Worm (Caenorhabditis elegans) whole organism, L4 larva: ENCODE results near the gene F58B4.3.
A peak's percentile ranks its signal among the peaks of the same experiment; 100 is the strongest.

Experiments used
- F26F4.8 ChIP-seq: fragments of 200-800 bp; sonication (Bioruptor generic); conservative IDR thresholded peaks from 2 replicates; pipeline ENCODE4 v1.3.6; 2022; ENCODE audit warnings: missing genetic modification characterization, missing compliant biosample characterization
- F37D6.2 ChIP-seq: sonication (generic microtip); optimal IDR thresholded peaks from 2 replicates; lab custom pipeline; 2016; ENCODE audit warnings: mild to moderate bottlenecking, missing genetic modification characterization, missing compliant biosample characterization
- F44E2.7 ChIP-seq: fragments of 200-800 bp; sonication (Bioruptor generic); IDR thresholded peaks from 2 replicates; pipeline ENCODE4 v2.1.2; 2022; ENCODE audit warnings: missing genetic modification characterization, missing compliant biosample characterization
- R02D3.7 ChIP-seq: fragments of 150-350 bp; sonication (generic microtip); optimal IDR thresholded peaks from 3 replicates; lab custom pipeline; 2014; ENCODE audit warnings: missing biosample characterization, missing genetic modification characterization
- T20F7.1 ChIP-seq: fragments of 200-800 bp; sonication (Bioruptor generic); optimal IDR thresholded peaks from 2 replicates; lab custom pipeline; 2018; ENCODE audit warnings: mild to moderate bottlenecking, missing genetic modification characterization, missing compliant biosample characterization
- Y105C5A.15 ChIP-seq: fragments of 200-800 bp; sonication (Bioruptor generic); IDR thresholded peaks from 2 replicates; pipeline ENCODE4 v1.3.6; 2022; ENCODE audit warnings: missing genetic modification characterization, missing compliant biosample characterization
- aha-1 ChIP-seq: fragments of 150-350 bp; peaks from one replicate; lab custom pipeline; 2014; ENCODE audit warnings: missing biosample characterization, missing genetic modification characterization
- aly-2 ChIP-seq: sonication (generic microtip); optimal IDR thresholded peaks from 2 replicates; lab custom pipeline; 2018; ENCODE audit warnings: missing biosample characterization, missing genetic modification characterization
- attf-4 ChIP-seq: sonication (generic microtip); optimal IDR thresholded peaks from 3 replicates; lab custom pipeline; 2017; ENCODE audit warnings: missing biosample characterization, missing genetic modification characterization
- ceh-28 ChIP-seq: fragments of 150-350 bp; optimal IDR thresholded peaks from 2 replicates; lab custom pipeline; 2014; ENCODE audit warnings: missing biosample characterization, missing genetic modification reagents, missing genetic modification characterization
- ceh-32 ChIP-seq: sonication (generic microtip); optimal IDR thresholded peaks from 2 replicates; lab custom pipeline; 2016; ENCODE audit warnings: mild to moderate bottlenecking, missing genetic modification characterization, missing compliant biosample characterization; ENCODE audit not compliant: poor library complexity
- ceh-62 ChIP-seq: sonication (generic microtip); optimal IDR thresholded peaks from 2 replicates; lab custom pipeline; 2017; ENCODE audit warnings: missing biosample characterization, missing genetic modification characterization
- ceh-82 ChIP-seq: sonication (generic microtip); optimal IDR thresholded peaks from 2 replicates; lab custom pipeline; 2017; ENCODE audit warnings: missing biosample characterization, missing genetic modification characterization
- daf-19 ChIP-seq: fragments of 200-800 bp; sonication (Bioruptor generic); conservative IDR thresholded peaks from 2 replicates; pipeline ENCODE4 v1.3.6; 2022; ENCODE audit warnings: missing genetic modification characterization, missing compliant biosample characterization
- daf-8 ChIP-seq: fragments of 200-800 bp; sonication (Bioruptor generic); IDR thresholded peaks from 2 replicates; pipeline ENCODE4 v1.3.6; 2022; ENCODE audit warnings: missing genetic modification characterization, missing compliant biosample characterization
- dmd-9 ChIP-seq: fragments of 200-800 bp; sonication (Bioruptor generic); IDR thresholded peaks from 2 replicates; pipeline ENCODE4 v1.3.6; 2022; ENCODE audit warnings: missing genetic modification reagents, missing genetic modification characterization, missing compliant biosample characterization
- duxl-1 ChIP-seq: sonication (generic microtip); optimal IDR thresholded peaks from 2 replicates; lab custom pipeline; 2016; ENCODE audit warnings: mild to moderate bottlenecking, missing genetic modification characterization, moderate library complexity, missing compliant biosample characterization; ENCODE audit not compliant: poor library complexity
- egl-27 ChIP-seq: sonication (generic microtip); optimal IDR thresholded peaks from 3 replicates; lab custom pipeline; 2017; ENCODE audit warnings: missing biosample characterization, missing genetic modification reagents, missing genetic modification characterization
- fkh-10 ChIP-seq: fragments of 150-350 bp; optimal IDR thresholded peaks from 2 replicates; lab custom pipeline; 2014; ENCODE audit warnings: missing biosample characterization, missing genetic modification reagents, missing genetic modification characterization
- fos-1 ChIP-seq: fragments of 150-350 bp; optimal IDR thresholded peaks from 2 replicates; lab custom pipeline; 2014; ENCODE audit warnings: missing biosample characterization, missing genetic modification characterization
- hif-1 ChIP-seq, 2 experiments: sonication (generic microtip); optimal IDR thresholded peaks; 2 replicates each; lab custom pipeline; 2016 to 2017; ENCODE audit warnings: missing compliant biosample characterization in 2 of 2, missing genetic modification characterization in 2 of 2, missing genetic modification reagents in 2 of 2, missing genotype in 2 of 2, mild to moderate bottlenecking in 1 of 2
- hlh-30 ChIP-seq: sonication (generic microtip); optimal IDR thresholded peaks from 2 replicates; lab custom pipeline; 2017; ENCODE audit warnings: antibody characterized with exemption, mild to moderate bottlenecking, missing genetic modification characterization, missing compliant biosample characterization; ENCODE audit not compliant: insufficient read depth
- lim-7 ChIP-seq: fragments of 200-800 bp; sonication (Bioruptor generic); IDR thresholded peaks from 2 replicates; pipeline ENCODE4 v1.3.6; 2022; ENCODE audit warnings: missing genetic modification characterization, missing compliant biosample characterization
- lin-15B ChIP-seq: fragments of 150-350 bp; sonication (generic microtip); optimal IDR thresholded peaks from 3 replicates; lab custom pipeline; 2014; ENCODE audit warnings: missing biosample characterization, missing genetic modification characterization
- lin-29 ChIP-seq: fragments of 200-800 bp; sonication (Bioruptor generic); IDR thresholded peaks from 2 replicates; pipeline ENCODE4 v1.3.6; 2022; ENCODE audit warnings: missing genetic modification reagents, missing genetic modification characterization, missing compliant biosample characterization
- lsy-2 ChIP-seq, 2 experiments: fragments of 150-350 bp in 1 of 2; sonication (generic microtip) in 1 of 2; optimal IDR thresholded peaks; 2 replicates each; lab custom pipeline; 2014 to 2017; ENCODE audit warnings: missing biosample characterization in 2 of 2, missing genetic modification characterization in 2 of 2
- madf-5 ChIP-seq, 2 experiments: fragments of 200-800 bp; sonication (Bioruptor generic); IDR thresholded peaks; 2 replicates each; pipeline ENCODE4 v1.3.6; 2022; ENCODE audit warnings: missing compliant biosample characterization in 2 of 2, missing genetic modification characterization in 2 of 2
- madf-9 ChIP-seq: fragments of 200-800 bp; sonication (Bioruptor generic); conservative IDR thresholded peaks from 2 replicates; pipeline ENCODE4 v1.3.6; 2022; ENCODE audit warnings: missing genetic modification reagents, missing genetic modification characterization, missing compliant biosample characterization
- mdl-1 ChIP-seq, 2 experiments: fragments of 150-350 bp in 1 of 2; sonication (generic microtip) in 1 of 2; optimal IDR thresholded peaks; 2 replicates each; lab custom pipeline; 2014 to 2017; ENCODE audit warnings: missing biosample characterization in 2 of 2, missing genetic modification characterization in 2 of 2
- mdt-29 ChIP-seq: fragments of 200-800 bp; sonication (Bioruptor generic); IDR thresholded peaks from 2 replicates; pipeline ENCODE4 v1.3.6; 2022; ENCODE audit warnings: missing genetic modification reagents, missing genetic modification characterization, missing compliant biosample characterization
- mes-2 ChIP-seq: sonication (generic microtip); optimal IDR thresholded peaks from 2 replicates; lab custom pipeline; 2016; ENCODE audit warnings: missing genotype, mild to moderate bottlenecking, missing genetic modification characterization, missing compliant biosample characterization; ENCODE audit not compliant: poor library complexity, severe bottlenecking
- nhr-102 ChIP-seq: sonication (generic microtip); optimal IDR thresholded peaks from 2 replicates; lab custom pipeline; 2016; ENCODE audit warnings: mild to moderate bottlenecking, missing genetic modification characterization, moderate library complexity, missing compliant biosample characterization
- nhr-237 ChIP-seq: sonication (generic microtip); optimal IDR thresholded peaks from 2 replicates; lab custom pipeline; 2017; ENCODE audit warnings: missing biosample characterization, missing genetic modification characterization
- nhr-41 ChIP-seq: fragments of 200-800 bp; sonication (Bioruptor generic); IDR thresholded peaks from 2 replicates; pipeline ENCODE4 v1.3.6; 2022; ENCODE audit warnings: missing genetic modification reagents, missing genetic modification characterization, missing compliant biosample characterization
- nhr-48 ChIP-seq: sonication (generic microtip); optimal IDR thresholded peaks from 2 replicates; lab custom pipeline; 2016; ENCODE audit warnings: mild to moderate bottlenecking, missing genetic modification characterization, missing compliant biosample characterization
- nhr-76 ChIP-seq: fragments of 150-350 bp; optimal IDR thresholded peaks from 2 replicates; lab custom pipeline; 2014; ENCODE audit warnings: missing biosample characterization, missing genetic modification characterization
- php-3 ChIP-seq: fragments of 200-800 bp; sonication (Bioruptor generic); IDR thresholded peaks from 2 replicates; pipeline ENCODE4 v1.3.6; 2022; ENCODE audit warnings: missing genetic modification reagents, missing genetic modification characterization, missing compliant biosample characterization
- saeg-2 ChIP-seq: fragments of 200-800 bp; sonication (Bioruptor generic); IDR thresholded peaks from 2 replicates; pipeline ENCODE4 v1.3.6; 2022; ENCODE audit warnings: missing genetic modification reagents, missing genetic modification characterization, missing compliant biosample characterization
- sdz-12 ChIP-seq: fragments of 200-800 bp; sonication (Bioruptor generic); optimal IDR thresholded peaks from 2 replicates; lab custom pipeline; 2018; ENCODE audit warnings: mild to moderate bottlenecking, missing genetic modification characterization, missing compliant biosample characterization
- set-16 ChIP-seq: fragments of 200-800 bp; sonication (Bioruptor generic); IDR thresholded peaks from 2 replicates; pipeline ENCODE4 v1.3.6; 2022; ENCODE audit warnings: missing genetic modification reagents, missing genetic modification characterization, missing compliant biosample characterization
- spr-3 ChIP-seq: fragments of 200-800 bp; sonication (Bioruptor generic); optimal IDR thresholded peaks from 2 replicates; lab custom pipeline; 2018; ENCODE audit warnings: mild to moderate bottlenecking, missing genetic modification characterization, missing compliant biosample characterization
- tag-97 ChIP-seq: fragments of 200-800 bp; sonication (Bioruptor generic); IDR thresholded peaks from 2 replicates; pipeline ENCODE4 v1.3.6; 2022; ENCODE audit warnings: missing genetic modification characterization, missing compliant biosample characterization
- tra-1 ChIP-seq: fragments of 200-800 bp; sonication (Bioruptor generic); IDR thresholded peaks from 2 replicates; pipeline ENCODE4 v1.3.6; 2022; ENCODE audit warnings: missing genetic modification reagents, missing genetic modification characterization, missing compliant biosample characterization
- unc-39 ChIP-seq: sonication (generic microtip); optimal IDR thresholded peaks from 2 replicates; lab custom pipeline; 2017; ENCODE audit warnings: missing biosample characterization, missing genetic modification characterization
- unc-62 ChIP-seq, 3 experiments: fragments of 150-350 bp in 1 of 3; sonication (generic microtip); optimal IDR thresholded peaks in 2 of 3; peaks in 1 of 3; 1 replicate in 1 of 3; 2 replicates in 2 of 3; lab custom pipeline; 2014 to 2017; ENCODE audit warnings: missing biosample characterization in 3 of 3, missing genetic modification characterization in 3 of 3, missing genetic modification reagents in 3 of 3, missing genotype in 1 of 3
- zag-1 ChIP-seq: fragments of 150-350 bp; optimal IDR thresholded peaks from 2 replicates; lab custom pipeline; 2014; ENCODE audit warnings: missing biosample characterization, missing genetic modification characterization
- zfp-2 ChIP-seq: sonication (generic microtip); optimal IDR thresholded peaks from 2 replicates; lab custom pipeline; 2016; ENCODE audit warnings: mild to moderate bottlenecking, missing genetic modification characterization, missing compliant biosample characterization
- zfp-3 ChIP-seq: fragments of 200-800 bp; sonication (Bioruptor generic); conservative IDR thresholded peaks from 2 replicates; pipeline ENCODE4 v1.3.6; 2022; ENCODE audit warnings: missing genetic modification reagents, missing genetic modification characterization, missing compliant biosample characterization

The F58B4.3 gene

ce11 chrV:10893510-10894128 is 36.0 kb upstream of the F58B4.3 start, which contains the start of gene F32D8.4:
TSS of gene F32D8.4 (minus strand) at chrV:10893560.
- peak; percentile 57 for TF ChIP-seq aha-1 (tag; lab: Kevin White, UChicago)
- TF ChIP-seq Y105C5A.15 (GFP tag; lab: Robert Waterston, UW) = no peak
- TF ChIP-seq, all 104 proteins: peak for 1

ce11 chrV:10894601-10895000 is 35.0 kb upstream of the F58B4.3 start, which contains the start of the genes F32D8.14 and F32D8.5:
TSS of gene F32D8.14 (minus strand) at chrV:10894788.
TSS of gene F32D8.5 (plus strand) at chrV:10894800.
- TF ChIP-seq nhr-102 (peak; percentile 48), T20F7.1 (GFP tag; lab: Kevin White, UChicago) (peak; percentile 64), nhr-76 (tag; lab: Kevin White, UChicago) (no peak), attf-4 (no peak), mdl-1 (tag; optimal IDR thresholded peaks at IDR 0.05; lab: Kevin White, UChicago) (no peak), lin-29 (no peak), spr-3 (no peak), fkh-10 (no peak), nhr-237 (tag; lab: Kevin White, UChicago) (no peak), daf-8 (GFP tag; lab: Robert Waterston, UW) (no peak), ceh-82 (tag; lab: Kevin White, UChicago) (no peak), ceh-32 (tag; lab: Kevin White, UChicago) (no peak), F44E2.7 (GFP tag; lab: Robert Waterston, UW) (no peak), hif-1 (tag; optimal IDR thresholded peaks at IDR 0.05; lab: Kevin White, UChicago) (peak in 1 of 2 experiments; percentile 80), unc-62 (GFP tag; optimal IDR thresholded peaks at IDR 0.05 in 1 of 2; lab: Kevin White, UChicago) (peak in 1 of 2 experiments; percentile 84), unc-62 (tag; optimal IDR thresholded peaks at IDR 0.05; lab: Kevin White, UChicago) (no peak), set-16 (GFP tag; lab: Robert Waterston, UW) (no peak), nhr-48 (tag; lab: Kevin White, UChicago) (peak; percentile 67), saeg-2 (GFP tag; lab: Robert Waterston, UW) (no peak), madf-5 (GFP tag; IDR thresholded peaks at IDR 0.05; lab: Robert Waterston, UW) (no peak), egl-27 (tag; lab: Kevin White, UChicago) (no peak), lin-15B (tag; lab: Kevin White, UChicago) (no peak), zfp-3 (GFP tag; lab: Robert Waterston, UW) (no peak), zag-1 (no peak), unc-39 (tag; lab: Kevin White, UChicago) (no peak), aly-2 (tag; lab: Kevin White, UChicago) (no peak), F26F4.8 (GFP tag; lab: Robert Waterston, UW) (no peak), ceh-28 (tag; lab: Kevin White, UChicago) (no peak), dmd-9 (no peak), duxl-1 (tag; lab: Kevin White, UChicago) (peak; percentile 74), zfp-2 (tag; lab: Kevin White, UChicago) (no peak), R02D3.7 (tag; lab: Kevin White, UChicago) (no peak), F37D6.2 (tag; lab: Kevin White, UChicago) (peak; percentile 39), mes-2 (tag; lab: Kevin White, UChicago) (peak; percentile 98), madf-9 (GFP tag; lab: Robert Waterston, UW) (0 out of 2 replicates have a peak, but pooled peaks have one; percentile 32), ceh-62 (tag; lab: Kevin White, UChicago) (no peak), daf-19 (GFP tag; lab: Robert Waterston, UW) (no peak), lim-7 (GFP tag; lab: Robert Waterston, UW) (no peak), sdz-12 (no peak), hlh-30 (tag; lab: Kevin White, UChicago) (peak; percentile 49), fos-1 (tag; lab: Kevin White, UChicago) (no peak), php-3 (GFP tag; lab: Robert Waterston, UW) (no peak), mdt-29 (GFP tag; lab: Robert Waterston, UW) (no peak), tra-1 (no peak), nhr-41 (GFP tag; lab: Robert Waterston, UW) (no peak), lsy-2 (tag; optimal IDR thresholded peaks at IDR 0.05; lab: Kevin White, UChicago) (peak in 1 of 2 experiments; percentile 90), tag-97 (GFP tag; lab: Robert Waterston, UW) (no peak)
